Fruit fly (Drosophila melanogaster): ENCODE results near the gene CG31457.
A peak's percentile ranks its signal among the peaks of the same experiment; 100 is the strongest.

Gene CG31457

dm6 chr3R:23133301-23133828 is 5.6 kb upstream of the CG31457 start (continued):
- TF ChIP-seq CG32767 (GFP tag; IDR thresholded peaks at IDR 0.05) = 0 out of 2 replicates have a peak, but pooled peaks have one; percentile 18
- TF ChIP-seq pfk (GFP tag; optimal IDR thresholded peaks at IDR 0.05) = no peak
- TF ChIP-seq CG17612 (GFP tag; IDR thresholded peaks at IDR 0.05) = no peak
- TF ChIP-seq zen (tag; optimal IDR thresholded peaks at IDR 0.05) = peak; percentile 37
- TF ChIP-seq CG1792 (GFP tag; optimal IDR thresholded peaks at IDR 0.05) = no peak
- TF ChIP-seq crol (GFP tag; IDR thresholded peaks at IDR 0.05) = no peak
- no peak for TF ChIP-seq tna (GFP tag; IDR thresholded peaks at IDR 0.05; ENCODE audit: partially characterized antibody)
- peak; percentile 48 for TF ChIP-seq CG2712 (tag; optimal IDR thresholded peaks at IDR 0.05)
- TF ChIP-seq Gsc (GFP tag; IDR thresholded peaks at IDR 0.05) = no peak
- TF ChIP-seq Antp (GFP tag; optimal IDR thresholded peaks at IDR 0.05) = no peak
- no peak for TF ChIP-seq klu (GFP tag; IDR thresholded peaks at IDR 0.05)
- TF ChIP-seq CG17829 (tag; optimal IDR thresholded peaks at IDR 0.05) = peak; percentile 39
- TF ChIP-seq phol (tag; optimal IDR thresholded peaks at IDR 0.05) = peak; percentile 36
- no peak for TF ChIP-seq CG4424 (GFP tag; optimal IDR thresholded peaks at IDR 0.05)
- no peak for TF ChIP-seq Dll (GFP tag; IDR thresholded peaks at IDR 0.05; ENCODE audit: partially characterized antibody)
- TF ChIP-seq Tbp (GFP tag; optimal IDR thresholded peaks at IDR 0.05) = no peak
- peak; percentile 3 for TF ChIP-seq Deaf1 (tag; optimal IDR thresholded peaks at IDR 0.05)
- no peak for TF ChIP-seq CG34422 (GFP tag; IDR thresholded peaks at IDR 0.05)
- TF ChIP-seq CG17328 (GFP tag; IDR thresholded peaks at IDR 0.05) = 0 out of 2 replicates have a peak, but pooled peaks have one; percentile 29
- peak; percentile 56 for TF ChIP-seq gcm (GFP tag; optimal IDR thresholded peaks at IDR 0.05)
- no peak for TF ChIP-seq CG6765 (GFP tag; optimal IDR thresholded peaks at IDR 0.05)
- no peak for TF ChIP-seq H15 (GFP tag; IDR thresholded peaks at IDR 0.05)
- TF ChIP-seq usp (GFP tag; optimal IDR thresholded peaks at IDR 0.05) = no peak
- TF ChIP-seq Ets97D (GFP tag; optimal IDR thresholded peaks at IDR 0.05) = no peak
- peak; percentile 58 for TF ChIP-seq CG15696 (tag; optimal IDR thresholded peaks at IDR 0.05)
- no peak for TF ChIP-seq CG5245 (GFP tag; optimal IDR thresholded peaks at IDR 0.05)
- TF ChIP-seq vvl (GFP tag; IDR thresholded peaks at IDR 0.05) = peak; percentile 38; the same call in 1 of the 2 replicates
- 0 out of 2 replicates have a peak, but pooled peaks have one; percentile 5 for TF ChIP-seq sens-2 (GFP tag; IDR thresholded peaks at IDR 0.05)
- TF ChIP-seq CG10654 (GFP tag; optimal IDR thresholded peaks at IDR 0.05) = no peak
- TF ChIP-seq peb (GFP tag; IDR thresholded peaks at IDR 0.05) = no peak
- TF ChIP-seq dpn (GFP tag; optimal IDR thresholded peaks at IDR 0.05) = peak in 1 of 2 experiments; percentile 13
- TF ChIP-seq amos (GFP tag; IDR thresholded peaks at IDR 0.05; ENCODE audit: partially characterized antibody) = no peak

dm6 chr3R:23132299-23132698 is 4.5 kb upstream of the CG31457 start:
- TF ChIP-seq Med (GFP tag) (peak; percentile 10), ap (GFP tag; IDR thresholded peaks at IDR 0.05) (no peak)

- TF ChIP-seq twi (tag; optimal IDR thresholded peaks at IDR 0.05) = peak; percentile 93
- peak; percentile 35 for TF ChIP-seq Med (GFP tag)
- TF ChIP-seq chinmo (GFP tag; IDR thresholded peaks at IDR 0.05; ENCODE audit: partially characterized antibody) = 0 out of 4 replicates have a peak, but pooled peaks have one; percentile 3
- no peak for TF ChIP-seq Atf3 (GFP tag; optimal IDR thresholded peaks at IDR 0.05)
- TF ChIP-seq Kr (GFP tag; optimal IDR thresholded peaks at IDR 0.05) = peak; percentile 29
- TF ChIP-seq ap (GFP tag; IDR thresholded peaks at IDR 0.05) = no peak
- peak in 1 of 2 experiments; percentile 67 for TF ChIP-seq tll (GFP tag; optimal IDR thresholded peaks at IDR 0.05)
- TF ChIP-seq CG18599 (GFP tag; optimal IDR thresholded peaks at IDR 0.05) = no peak
- peak; percentile 59 for TF ChIP-seq D (optimal IDR thresholded peaks at IDR 0.05)
- TF ChIP-seq D (GFP tag; optimal IDR thresholded peaks at IDR 0.05) = no peak
- no peak for TF ChIP-seq CG17186 (GFP tag; optimal IDR thresholded peaks at IDR 0.05)
- peak; percentile 53 for TF ChIP-seq CG3065 (GFP tag; optimal IDR thresholded peaks at IDR 0.05)
- TF ChIP-seq pfk (GFP tag; optimal IDR thresholded peaks at IDR 0.05) = no peak
- TF ChIP-seq gce (GFP tag; IDR thresholded peaks at IDR 0.05) = 0 out of 3 replicates have a peak, but pooled peaks have one; percentile 18
- peak in 1 of 2 experiments; percentile 14 for TF ChIP-seq pan (optimal IDR thresholded peaks at IDR 0.05)
- no peak for TF ChIP-seq pan (GFP tag; optimal IDR thresholded peaks at IDR 0.05 in 1 of 2, IDR thresholded peaks at IDR 0.05 in 1 of 2)
Measured at dm6 chr3R:23131341-23131884, 3.6 kb upstream of the CG31457 start.
